Fruit fly (Drosophila melanogaster) whole organism: ENCODE measurements around the gene CG42857.

Source experiments
- CG8478 ChIP-seq: fragments of >200 bp; optimal IDR thresholded peaks from 2 replicates; lab custom pipeline; 2018; ENCODE audit warnings: inconsistent platforms
- Dll ChIP-seq: fragments of >200 bp; optimal IDR thresholded peaks from 2 replicates; lab custom pipeline; 2017
- EcR ChIP-seq, 2 experiments: fragments of >200 bp; optimal IDR thresholded peaks; 2 replicates each; lab custom pipeline; 2017; ENCODE audit warnings: missing biosample characterization in 2 of 2, missing genetic modification characterization in 2 of 2, missing genetic modification reagents in 2 of 2
- psq ChIP-seq: fragments of >200 bp; optimal IDR thresholded peaks from 2 replicates; lab custom pipeline; 2017
- usp ChIP-seq: fragments of >200 bp; optimal IDR thresholded peaks from 2 replicates; lab custom pipeline; 2017; ENCODE audit warnings: missing biosample characterization, missing genetic modification characterization, mixed read lengths

DNA sequence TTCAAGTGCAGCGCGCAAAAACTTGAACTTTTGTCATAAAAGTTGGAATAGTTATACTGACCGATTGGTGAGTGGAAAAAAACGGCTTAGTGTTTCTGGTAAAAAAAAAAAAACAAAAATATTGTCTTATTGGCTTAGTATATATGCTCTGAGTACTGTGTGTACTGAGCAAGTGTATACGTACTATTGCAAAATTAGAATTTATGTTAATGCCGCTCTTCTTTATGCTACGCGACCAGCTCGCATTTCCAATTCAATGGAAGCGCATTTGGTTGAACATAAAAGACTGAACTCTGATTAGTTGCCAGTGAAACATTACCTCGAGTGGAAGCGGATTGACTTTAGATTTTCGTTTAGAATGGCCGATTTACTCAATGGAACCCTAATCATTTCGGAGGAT, 8.5 kb downstream of the CG42857 start, which contains the start of gene CG8534:
- TF ChIP-seq psq (lab: Kevin White, UChicago) (no peak), usp (GFP tag; lab: Kevin White, UChicago) (no peak), Dll (lab: Kevin White, UChicago) (no peak), CG8478 (lab: Kevin White, UChicago) (no peak), EcR (GFP tag; optimal IDR thresholded peaks at IDR 0.05; lab: Kevin White, UChicago) (no peak)
